Fruit fly (Drosophila melanogaster): ENCODE results near the gene tll.

The tll gene

DNA sequence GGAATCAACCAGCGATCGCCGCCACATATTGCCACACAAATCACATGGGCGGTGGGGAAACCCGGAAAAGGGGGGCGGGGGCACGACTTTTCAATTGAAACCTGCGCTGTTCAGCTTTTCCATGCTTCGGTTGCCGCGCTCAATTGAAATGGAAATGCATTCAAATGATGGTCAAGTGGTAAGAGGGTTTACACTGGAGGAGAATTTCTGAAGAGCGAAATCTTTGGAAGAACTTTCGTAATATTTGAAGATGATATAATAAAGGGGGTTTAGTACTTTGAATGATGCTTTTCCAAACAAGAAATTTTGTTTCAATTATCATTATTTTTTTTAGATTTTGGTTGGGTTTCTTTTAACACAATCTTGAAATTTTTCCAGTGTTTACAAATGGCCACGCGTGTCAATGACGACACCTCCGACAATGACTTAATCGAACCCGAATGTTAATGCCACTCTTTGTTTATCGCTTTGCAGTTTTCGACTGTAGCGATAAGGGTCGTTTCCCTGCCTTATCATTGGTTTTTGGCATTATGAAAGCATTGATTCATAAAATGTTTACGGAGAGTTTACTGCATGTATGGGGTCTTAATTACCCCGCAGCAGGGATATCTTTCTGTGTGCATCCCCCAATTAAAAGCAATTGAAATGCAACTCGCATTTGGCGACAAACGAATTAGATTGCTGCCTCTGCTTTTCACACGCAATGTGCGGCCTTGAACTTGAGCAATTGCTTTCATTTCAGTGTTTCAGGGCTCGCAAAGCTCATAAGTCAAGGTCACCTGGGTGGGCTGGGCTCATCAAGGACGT is 39.5 kb upstream of the tll start (continued):
- no peak for TF ChIP-seq Lim3 (GFP tag; IDR thresholded peaks at IDR 0.05)
- TF ChIP-seq ATbp (GFP tag; optimal IDR thresholded peaks at IDR 0.05): peak; percentile 48
- TF ChIP-seq vvl (GFP tag; IDR thresholded peaks at IDR 0.05): no peak
- TF ChIP-seq da (GFP tag; optimal IDR thresholded peaks at IDR 0.05): no peak
- no peak for TF ChIP-seq CG2116 (GFP tag; optimal IDR thresholded peaks at IDR 0.05)
- TF ChIP-seq CG11247 (GFP tag; IDR thresholded peaks at IDR 0.05): no peak
- no peak for TF ChIP-seq gcm2 (GFP tag; optimal IDR thresholded peaks at IDR 0.05)
- TF ChIP-seq Fer2 (tag; optimal IDR thresholded peaks at IDR 0.05): no peak
- no peak for TF ChIP-seq CG15011 (GFP tag; optimal IDR thresholded peaks at IDR 0.05)
- no peak for TF ChIP-seq CG10565 (GFP tag; optimal IDR thresholded peaks at IDR 0.05)
- TF ChIP-seq Adf1 (GFP tag; IDR thresholded peaks at IDR 0.05): no peak
- no peak for TF ChIP-seq HHEX (GFP tag; optimal IDR thresholded peaks at IDR 0.05)
- no peak for TF ChIP-seq sim (GFP tag; IDR thresholded peaks at IDR 0.05)
- TF ChIP-seq CG4854 (GFP tag; optimal IDR thresholded peaks at IDR 0.05): no peak
- TF ChIP-seq Ssrp (tag; optimal IDR thresholded peaks at IDR 0.05): peak; percentile 45
- peak; percentile 1 to 6 for TF ChIP-seq dpn (GFP tag; optimal IDR thresholded peaks at IDR 0.05)
- peak; percentile 21 for TF ChIP-seq CG18262 (tag; optimal IDR thresholded peaks at IDR 0.05)
- no peak for TF ChIP-seq Max (GFP tag; optimal IDR thresholded peaks at IDR 0.05)
- TF ChIP-seq sob (GFP tag; IDR thresholded peaks at IDR 0.05): no peak
- TF ChIP-seq D (optimal IDR thresholded peaks at IDR 0.05): no peak
- no peak for TF ChIP-seq D (GFP tag; optimal IDR thresholded peaks at IDR 0.05)
- TF ChIP-seq CG13424 (tag; optimal IDR thresholded peaks at IDR 0.05): peak; percentile 51
- peak; percentile 46 for TF ChIP-seq CG12659 (GFP tag; optimal IDR thresholded peaks at IDR 0.05)
- 0 out of 3 replicates have a peak, but pooled peaks have one; percentile 15 for TF ChIP-seq Dbx (GFP tag; IDR thresholded peaks at IDR 0.05)
- peak; percentile 20 for TF ChIP-seq tin (GFP tag; optimal IDR thresholded peaks at IDR 0.05)
- no peak for TF ChIP-seq Gug (GFP tag; IDR thresholded peaks at IDR 0.05)
- TF ChIP-seq CG9727 (GFP tag; optimal IDR thresholded peaks at IDR 0.05): no peak
- TF ChIP-seq NFAT (GFP tag; IDR thresholded peaks at IDR 0.05): no peak
- TF ChIP-seq mam (GFP tag; optimal IDR thresholded peaks at IDR 0.05): peak; percentile 45
- no peak for TF ChIP-seq CG4617 (GFP tag; optimal IDR thresholded peaks at IDR 0.05; ENCODE audit: borderline replicate concordance)
- TF ChIP-seq CG6854 (GFP tag; optimal IDR thresholded peaks at IDR 0.05): no peak
- no peak for TF ChIP-seq CG3726 (GFP tag; IDR thresholded peaks at IDR 0.05)
- TF ChIP-seq Optix (GFP tag; IDR thresholded peaks at IDR 0.05): no peak
- TF ChIP-seq corto (GFP tag; optimal IDR thresholded peaks at IDR 0.05): no peak
- TF ChIP-seq chinmo (GFP tag; IDR thresholded peaks at IDR 0.05; ENCODE audit: partially characterized antibody): 0 out of 4 replicates have a peak, but pooled peaks have one; percentile 36
- TF ChIP-seq dimm (GFP tag; IDR thresholded peaks at IDR 0.05): no peak
- peak; percentile 37; the same call in 2 of the 3 replicates for TF ChIP-seq Aef1 (GFP tag; IDR thresholded peaks at IDR 0.05)
- no peak for TF ChIP-seq ham (GFP tag; IDR thresholded peaks at IDR 0.05)
- TF ChIP-seq Hand (GFP tag; optimal IDR thresholded peaks at IDR 0.05): no peak
- no peak for TF ChIP-seq p53 (GFP tag; optimal IDR thresholded peaks at IDR 0.05)
- peak; percentile 32 for TF ChIP-seq CG10267 (tag; optimal IDR thresholded peaks at IDR 0.05)
- peak in 1 of 3 experiments; percentile 38 for TF ChIP-seq Stat92E (GFP tag; optimal IDR thresholded peaks at IDR 0.05)
- peak; percentile 71 for TF ChIP-seq Blimp-1 (GFP tag; optimal IDR thresholded peaks at IDR 0.05)
- TF ChIP-seq Rx (GFP tag; IDR thresholded peaks at IDR 0.05): no peak
- TF ChIP-seq CG17568 (GFP tag; optimal IDR thresholded peaks at IDR 0.05): peak; percentile 6
- no peak for TF ChIP-seq Awh (GFP tag; IDR thresholded peaks at IDR 0.05)
- peak; percentile 99 for TF ChIP-seq CG15601 (tag; optimal IDR thresholded peaks at IDR 0.05)
- no peak for TF ChIP-seq kay (GFP tag; optimal IDR thresholded peaks at IDR 0.05)
- no peak for TF ChIP-seq CG30431 (GFP tag; optimal IDR thresholded peaks at IDR 0.05)
